Worm (Caenorhabditis elegans): ENCODE measurements around the gene F26F2.3.

- no peak for TF ChIP-seq unc-62 (GFP tag; optimal IDR thresholded peaks at IDR 0.05)
- TF ChIP-seq elt-1 (tag; optimal IDR thresholded peaks at IDR 0.05; ENCODE audit: borderline replicate concordance, insufficient read depth), result no peak
- TF ChIP-seq mls-2 (tag; optimal IDR thresholded peaks at IDR 0.05), result no peak
- no peak for TF ChIP-seq elt-3 (tag; optimal IDR thresholded peaks at IDR 0.05)
- TF ChIP-seq nhr-237 (tag; optimal IDR thresholded peaks at IDR 0.05), result no peak
- no peak for TF ChIP-seq nhr-12 (tag; optimal IDR thresholded peaks at IDR 0.05)
- TF ChIP-seq nhr-76 (tag; optimal IDR thresholded peaks at IDR 0.05), result no peak
- no peak for TF ChIP-seq hlh-1 (tag; optimal IDR thresholded peaks at IDR 0.05)
- TF ChIP-seq unc-39 (tag; optimal IDR thresholded peaks at IDR 0.05), result no peak
- no peak for TF ChIP-seq cnd-1 (tag; optimal IDR thresholded peaks at IDR 0.05)
- TF ChIP-seq lin-13 (tag; optimal IDR thresholded peaks at IDR 0.05), result no peak
- TF ChIP-seq bed-3 (GFP tag; optimal IDR thresholded peaks at IDR 0.05), result no peak
These were observed 11.2 kb downstream of the F26F2.3 start, which contains the start of gene Y38H6C.21 for ce11 chrV:20555120-20555519.

Measured in whole organism, mixed stage, embryonic.